Fruit fly (Drosophila melanogaster): Measurements from ENCODE around the gene Manf.

Gene Manf

dm6 chr3R:16355393-16355943 is 6.3 kb downstream of the Manf start (continued):
- no peak for TF ChIP-seq NK7.1 (GFP tag; optimal IDR thresholded peaks at IDR 0.05)
- no peak for TF ChIP-seq CG5245 (GFP tag; optimal IDR thresholded peaks at IDR 0.05)
- TF ChIP-seq CG11398 (GFP tag; optimal IDR thresholded peaks at IDR 0.05) = no peak
- TF ChIP-seq Six4 (GFP tag; optimal IDR thresholded peaks at IDR 0.05) = no peak
- TF ChIP-seq CG43689 (GFP tag; IDR thresholded peaks at IDR 0.05) = no peak
- TF ChIP-seq CG9932 (GFP tag; IDR thresholded peaks at IDR 0.05) = peak; percentile 91
- no peak for TF ChIP-seq dmrt11E (tag; optimal IDR thresholded peaks at IDR 0.05)
- TF ChIP-seq schlank (tag; optimal IDR thresholded peaks at IDR 0.05) = peak; percentile 73
- TF ChIP-seq CG17359 (tag; optimal IDR thresholded peaks at IDR 0.05) = peak; percentile 33
- no peak for TF ChIP-seq odd (GFP tag; optimal IDR thresholded peaks at IDR 0.05)
- no peak; the same call in 1 of the 2 replicates for TF ChIP-seq E2f1 (GFP tag; IDR thresholded peaks at IDR 0.05)
- no peak for TF ChIP-seq dm (GFP tag; optimal IDR thresholded peaks at IDR 0.05)
- no peak for TF ChIP-seq dati (GFP tag; IDR thresholded peaks at IDR 0.05)
- peak; percentile 44 for TF ChIP-seq Dek (tag; optimal IDR thresholded peaks at IDR 0.05)
- TF ChIP-seq Max (GFP tag; optimal IDR thresholded peaks at IDR 0.05) = no peak
- peak; percentile 47 for TF ChIP-seq sug (tag; optimal IDR thresholded peaks at IDR 0.05)
- no peak for TF ChIP-seq Deaf1 (tag; optimal IDR thresholded peaks at IDR 0.05)
- TF ChIP-seq Camta (GFP tag; optimal IDR thresholded peaks at IDR 0.05) = no peak
- TF ChIP-seq Sry-δ (GFP tag; optimal IDR thresholded peaks at IDR 0.05) = no peak
- no peak for TF ChIP-seq vvl (GFP tag; IDR thresholded peaks at IDR 0.05)
- TF ChIP-seq MTF-1 (GFP tag; optimal IDR thresholded peaks at IDR 0.05; ENCODE audit: borderline replicate concordance) = no peak
- peak; percentile 45 for TF ChIP-seq PHDP (tag; optimal IDR thresholded peaks at IDR 0.05)
- TF ChIP-seq sens (GFP tag) = no peak
- peak; percentile 39 for TF ChIP-seq CG12659 (GFP tag; optimal IDR thresholded peaks at IDR 0.05)
- TF ChIP-seq ranshi (GFP tag; IDR thresholded peaks at IDR 0.05) = peak; percentile 40; the same call in 1 of the 2 replicates
- peak; percentile 79 for TF ChIP-seq CG18599 (GFP tag; optimal IDR thresholded peaks at IDR 0.05)
- peak; percentile 61 for TF ChIP-seq pho (GFP tag; optimal IDR thresholded peaks at IDR 0.05)
- peak; percentile 40 for TF ChIP-seq gem (tag; optimal IDR thresholded peaks at IDR 0.05)
- TF ChIP-seq CG32772 (GFP tag; IDR thresholded peaks at IDR 0.05) = no peak
- TF ChIP-seq CG2678 (tag; optimal IDR thresholded peaks at IDR 0.05) = peak; percentile 59
- TF ChIP-seq CG17328 (GFP tag; IDR thresholded peaks at IDR 0.05) = no peak
- no peak for TF ChIP-seq ATbp (GFP tag; optimal IDR thresholded peaks at IDR 0.05)
- TF ChIP-seq otp (GFP tag; IDR thresholded peaks at IDR 0.05) = no peak
- TF ChIP-seq aop (GFP tag; IDR thresholded peaks at IDR 0.05) = no peak
- no peak for TF ChIP-seq CG12744 (GFP tag; optimal IDR thresholded peaks at IDR 0.05)
- peak; percentile 61 for TF ChIP-seq HLH54F (GFP tag; optimal IDR thresholded peaks at IDR 0.05)
- no peak for TF ChIP-seq CG15601 (tag; optimal IDR thresholded peaks at IDR 0.05)
- TF ChIP-seq Fer1 (GFP tag; optimal IDR thresholded peaks at IDR 0.05) = peak; percentile 51
- peak; percentile 37 for TF ChIP-seq Dip3 (GFP tag; optimal IDR thresholded peaks at IDR 0.05)
- TF ChIP-seq Ets65A (GFP tag) = peak; percentile 91
- no peak for TF ChIP-seq CG8388 (GFP tag; optimal IDR thresholded peaks at IDR 0.05)
- peak; percentile 88 for TF ChIP-seq CG2120 (GFP tag; optimal IDR thresholded peaks at IDR 0.05)
- TF ChIP-seq lilli (GFP tag; optimal IDR thresholded peaks at IDR 0.05) = peak; percentile 68
- peak; percentile 18 for TF ChIP-seq CG4854 (GFP tag; optimal IDR thresholded peaks at IDR 0.05)
- peak; percentile 83 for TF ChIP-seq slbo (GFP tag; IDR thresholded peaks at IDR 0.05)
- no peak for TF ChIP-seq CG10959 (GFP tag; IDR thresholded peaks at IDR 0.05)
- TF ChIP-seq CG13424 (tag; optimal IDR thresholded peaks at IDR 0.05) = peak; percentile 13
- TF ChIP-seq CG18262 (tag; optimal IDR thresholded peaks at IDR 0.05) = no peak
- no peak for TF ChIP-seq Nf-YA (GFP tag; IDR thresholded peaks at IDR 0.05)
- no peak for TF ChIP-seq eyg (GFP tag; optimal IDR thresholded peaks at IDR 0.05)
- TF ChIP-seq tx (GFP tag; optimal IDR thresholded peaks at IDR 0.05) = peak; percentile 36
- TF ChIP-seq dan (GFP tag; IDR thresholded peaks at IDR 0.05) = no peak
